Worm (Caenorhabditis elegans): Measurements from ENCODE around the gene dao-6.

- TF ChIP-seq lsy-12 (tag; optimal IDR thresholded peaks at IDR 0.05) (no peak), egl-5 (tag; optimal IDR thresholded peaks at IDR 0.05) (no peak), ztf-11 (tag; optimal IDR thresholded peaks at IDR 0.05) (no peak), nhr-25 (tag; optimal IDR thresholded peaks at IDR 0.05) (no peak), tbx-2 (tag; optimal IDR thresholded peaks at IDR 0.05) (no peak), ztf-4 (tag; optimal IDR thresholded peaks at IDR 0.05) (no peak), elt-2 (tag; optimal IDR thresholded peaks at IDR 0.05) (no peak), ceh-82 (tag; optimal IDR thresholded peaks at IDR 0.05) (no peak), snpc-4 (tag; optimal IDR thresholded peaks at IDR 0.05) (no peak), unc-62 (GFP tag; optimal IDR thresholded peaks at IDR 0.05) (no peak)
Measured at ce11 chrIII:9746665-9747064, 10.7 kb upstream of the dao-6 start.
